Fruit fly (Drosophila melanogaster): ENCODE measurements around the gene CG8773.

DNA sequence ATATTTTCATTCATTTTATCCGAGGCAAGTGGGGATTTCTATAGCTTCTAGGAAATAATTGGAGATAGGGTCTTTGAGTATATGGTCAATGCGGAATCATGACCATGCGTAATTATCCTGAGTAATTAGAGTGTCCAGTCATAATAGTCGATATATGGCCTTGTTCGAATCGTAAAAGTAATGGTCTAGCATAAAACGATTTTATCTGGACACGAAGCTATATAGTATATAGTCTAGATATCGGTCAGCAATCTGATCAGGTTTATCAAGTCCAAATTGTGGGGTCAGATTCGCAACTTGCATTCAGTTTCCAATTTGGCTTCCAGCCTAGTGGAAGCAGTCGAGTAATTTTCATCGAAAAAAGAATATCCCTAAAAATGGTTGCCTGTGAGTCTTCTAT lies 7.8 kb downstream of the CG8773 start, which contains the start of gene CG32473:
- TF ChIP-seq Lpt (GFP tag; optimal IDR thresholded peaks at IDR 0.05) (no peak), CG10631 (GFP tag; optimal IDR thresholded peaks at IDR 0.05) (no peak), CG7368 (GFP tag; optimal IDR thresholded peaks at IDR 0.05) (no peak), svp (GFP tag) (no peak), Hr39 (GFP tag; optimal IDR thresholded peaks at IDR 0.05) (no peak), acj6 (GFP tag; optimal IDR thresholded peaks at IDR 0.05) (no peak), CG8632 (GFP tag; optimal IDR thresholded peaks at IDR 0.05) (no peak), salr (GFP tag; optimal IDR thresholded peaks at IDR 0.05) (no peak)

All from whole organism, prepupa.